In the genomic region with DNA sequence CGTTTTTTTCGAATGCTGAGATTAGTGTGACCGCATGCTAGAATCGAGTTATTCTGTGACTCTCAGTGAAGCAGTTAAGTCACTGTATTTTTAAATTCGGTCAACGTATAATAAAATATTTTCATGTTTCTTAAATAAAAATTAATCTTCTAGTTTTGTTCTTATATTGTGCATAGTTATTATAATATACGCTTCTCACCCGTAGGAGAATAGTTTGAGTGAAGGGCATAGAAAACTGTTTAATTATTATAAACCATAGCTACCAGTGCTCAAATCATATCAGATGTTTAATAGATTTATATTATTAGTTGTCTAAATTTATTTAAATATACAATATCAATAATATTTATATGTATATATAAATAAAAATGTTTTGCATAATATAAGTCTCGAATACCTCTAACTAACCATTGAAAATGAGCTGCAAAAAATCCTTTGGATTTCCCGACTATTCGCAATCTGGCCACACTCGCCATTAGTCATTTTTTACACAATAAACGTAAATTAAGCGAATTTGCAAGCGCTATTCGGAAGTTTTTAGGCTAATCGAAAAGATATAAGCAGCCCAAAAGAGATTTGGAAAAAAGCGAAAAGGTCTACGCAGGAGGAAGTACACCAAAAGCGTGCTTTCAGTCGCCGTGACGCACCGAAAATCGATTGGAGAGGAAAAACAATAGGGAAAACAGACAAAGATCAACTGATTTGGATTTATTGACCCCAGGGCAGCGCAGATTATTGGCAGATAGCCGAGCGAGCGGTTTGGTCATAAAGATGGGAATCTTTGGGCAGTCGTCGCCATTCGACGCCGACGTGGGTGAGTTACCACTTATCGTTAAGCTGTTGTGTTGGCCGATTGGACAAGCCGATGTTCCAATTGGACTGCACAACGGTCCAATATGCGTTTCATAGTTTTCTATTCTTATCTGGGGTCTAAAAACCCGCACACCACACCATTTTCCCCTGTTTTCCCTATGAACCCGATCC, we compare ENCODE assay signal across 5 fruit fly cellular contexts.
A peak's percentile ranks its signal among the peaks of the same experiment; 100 is the strongest.
TF ChIP-seq lines count a peak whose summit lies in the region.

A gene (minus strand): TSS at position 31 of the 984 bp plus-strand sequence.
A gene (plus strand): TSS at position 473 of the 984 bp plus-strand sequence.

- no peak for TF ChIP-seq CTCF in whole organism, embryonic (GFP tag; optimal IDR thresholded peaks at IDR 0.05; lab: Kevin White, UChicago)

TF ChIP-seq in whole organism, adult, 20 proteins besides CTCF, POLR2A, EP300 and RAD21 (continues in another document):
- TF ChIP-seq CG1620 (GFP tag; optimal IDR thresholded peaks at IDR 0.05; lab: Kevin White, UChicago) (no peak), ovo (GFP tag; optimal IDR thresholded peaks at IDR 0.05; lab: Kevin White, UChicago) (no peak), CG7045 (GFP tag; optimal IDR thresholded peaks at IDR 0.05; lab: Kevin White, UChicago) (peak; percentile 35), CG11617 (GFP tag; optimal IDR thresholded peaks at IDR 0.05; lab: Kevin White, UChicago) (peak; percentile 77), cnc (optimal IDR thresholded peaks at IDR 0.05; lab: Kevin White, UChicago) (no peak), CG5204 (GFP tag; optimal IDR thresholded peaks at IDR 0.05; lab: Kevin White, UChicago) (peak; percentile 9), Clk (GFP tag; optimal IDR thresholded peaks at IDR 0.05; lab: Kevin White, UChicago) (no peak), Mnt (GFP tag; optimal IDR thresholded peaks at IDR 0.05; lab: Kevin White, UChicago) (peak; percentile 3), CG12768 (GFP tag; optimal IDR thresholded peaks at IDR 0.05; lab: Kevin White, UChicago) (peak; percentile 23), CG14711 (tag; optimal IDR thresholded peaks at IDR 0.05; lab: Kevin White, UChicago) (peak; percentile 61), CG7101 (tag; optimal IDR thresholded peaks at IDR 0.05; lab: Kevin White, UChicago) (peak; percentile 70), tj (GFP tag; optimal IDR thresholded peaks at IDR 0.05; lab: Kevin White, UChicago) (peak; percentile 35), bab1 (GFP tag; optimal IDR thresholded peaks at IDR 0.05; lab: Kevin White, UChicago) (peak; percentile 58), CG33017 (tag; optimal IDR thresholded peaks at IDR 0.05; lab: Kevin White, UChicago) (peak; percentile 65), toe (GFP tag; optimal IDR thresholded peaks at IDR 0.05; lab: Kevin White, UChicago) (peak; percentile 48)

TF ChIP-seq in whole organism, embryonic, 481 proteins besides CTCF, POLR2A, EP300 and RAD21 (continues in another document):
- peak; percentile 41 for TF ChIP-seq CG13894 (tag; optimal IDR thresholded peaks at IDR 0.05; lab: Kevin White, UChicago)
- TF ChIP-seq CG4854 (GFP tag; optimal IDR thresholded peaks at IDR 0.05; lab: Kevin White, UChicago) = no peak
- no peak for TF ChIP-seq CG15073 (GFP tag; optimal IDR thresholded peaks at IDR 0.05; lab: Kevin White, UChicago)
- TF ChIP-seq Gsc (GFP tag; IDR thresholded peaks at IDR 0.05; lab: Robert Waterston, UW) = no peak
- no peak for TF ChIP-seq repo (GFP tag; optimal IDR thresholded peaks at IDR 0.05; lab: Kevin White, UChicago)
- 0 out of 2 replicates have a peak, but pooled peaks have one; percentile 27 for TF ChIP-seq MBD-R2 (GFP tag; IDR thresholded peaks at IDR 0.05; lab: Robert Waterston, UW)
- no peak for TF ChIP-seq CG4282 (GFP tag; optimal IDR thresholded peaks at IDR 0.05; lab: Kevin White, UChicago)
- TF ChIP-seq CG2116 (GFP tag; optimal IDR thresholded peaks at IDR 0.05; lab: Kevin White, UChicago) = peak; percentile 51
- TF ChIP-seq CG4730 (GFP tag; IDR thresholded peaks at IDR 0.05; lab: Robert Waterston, UW) = no peak
- TF ChIP-seq CG32767 (GFP tag; IDR thresholded peaks at IDR 0.05; lab: Robert Waterston, UW) = 0 out of 2 replicates have a peak, but pooled peaks have one; percentile 43
- TF ChIP-seq rib (GFP tag; IDR thresholded peaks at IDR 0.05; lab: Robert Waterston, UW) = no peak
- no peak for TF ChIP-seq NC2α (GFP tag; optimal IDR thresholded peaks at IDR 0.05; lab: Kevin White, UChicago)
- peak; percentile 36 for TF ChIP-seq trem (tag; optimal IDR thresholded peaks at IDR 0.05; lab: Kevin White, UChicago)
- no peak for TF ChIP-seq toy (GFP tag; IDR thresholded peaks at IDR 0.05; lab: Robert Waterston, UW)
- TF ChIP-seq tx (GFP tag; optimal IDR thresholded peaks at IDR 0.05; lab: Kevin White, UChicago) = no peak
- TF ChIP-seq pita (GFP tag; optimal IDR thresholded peaks at IDR 0.05; lab: Kevin White, UChicago) = no peak

TF ChIP-seq in whole organism, prepupa, 60 proteins besides CTCF, POLR2A, EP300 and RAD21 (continues in another document):
- peak; percentile 25 for TF ChIP-seq lz (GFP tag; optimal IDR thresholded peaks at IDR 0.05; lab: Kevin White, UChicago)
- peak; percentile 41 for TF ChIP-seq CG8632 (GFP tag; optimal IDR thresholded peaks at IDR 0.05; lab: Kevin White, UChicago)
- TF ChIP-seq esn (GFP tag; optimal IDR thresholded peaks at IDR 0.05; lab: Kevin White, UChicago) = peak; percentile 46
- TF ChIP-seq dsx (GFP tag; optimal IDR thresholded peaks at IDR 0.05; lab: Kevin White, UChicago; ENCODE audit: poor library complexity, severe bottlenecking) = peak; percentile 39
- TF ChIP-seq CG31627 (GFP tag; optimal IDR thresholded peaks at IDR 0.05; lab: Kevin White, UChicago) = peak; percentile 15
- no peak for TF ChIP-seq Eip75B (GFP tag; optimal IDR thresholded peaks at IDR 0.05; lab: Kevin White, UChicago)
- TF ChIP-seq Sox15 (GFP tag; optimal IDR thresholded peaks at IDR 0.05; lab: Kevin White, UChicago) = no peak
- no peak for TF ChIP-seq spab (GFP tag; optimal IDR thresholded peaks at IDR 0.05; lab: Kevin White, UChicago)
- no peak for TF ChIP-seq CG6276 (GFP tag; optimal IDR thresholded peaks at IDR 0.05; lab: Kevin White, UChicago)
- no peak for TF ChIP-seq CG3919 (GFP tag; optimal IDR thresholded peaks at IDR 0.05; lab: Kevin White, UChicago)
- TF ChIP-seq CG10669 (GFP tag; optimal IDR thresholded peaks at IDR 0.05; lab: Kevin White, UChicago) = peak; percentile 27
- no peak for TF ChIP-seq Ets21C (GFP tag; optimal IDR thresholded peaks at IDR 0.05; lab: Kevin White, UChicago)
- TF ChIP-seq Hr39 (GFP tag; optimal IDR thresholded peaks at IDR 0.05; lab: Kevin White, UChicago) = peak; percentile 6
- peak; percentile 30 for TF ChIP-seq Met (GFP tag; optimal IDR thresholded peaks at IDR 0.05; lab: Kevin White, UChicago)
- peak; percentile 59 for TF ChIP-seq CG3032 (tag; optimal IDR thresholded peaks at IDR 0.05; lab: Kevin White, UChicago)
- TF ChIP-seq CG6163 (GFP tag; IDR thresholded peaks at IDR 0.05; lab: Robert Waterston, UW) = no peak
- peak; percentile 92 for TF ChIP-seq svp (GFP tag; lab: Kevin White, UChicago)

TF ChIP-seq in whole organism, pupa, 21 proteins besides CTCF, POLR2A, EP300 and RAD21 (continues in another document):
- peak; percentile 29 for TF ChIP-seq Ets98B (GFP tag; IDR thresholded peaks at IDR 0.05; lab: Robert Waterston, UW)
- TF ChIP-seq Pif1A (GFP tag; optimal IDR thresholded peaks at IDR 0.05; lab: Kevin White, UChicago) = no peak
- TF ChIP-seq CG9948 (tag; optimal IDR thresholded peaks at IDR 0.05; lab: Kevin White, UChicago) = peak; percentile 45
- TF ChIP-seq D1 (tag; optimal IDR thresholded peaks at IDR 0.05; lab: Kevin White, UChicago) = no peak
- no peak for TF ChIP-seq CG10348 (GFP tag; IDR thresholded peaks at IDR 0.05; lab: Robert Waterston, UW)
- peak; percentile 48; the same call in 1 of the 2 replicates for TF ChIP-seq CG32121 (GFP tag; IDR thresholded peaks at IDR 0.05; lab: Robert Waterston, UW)
- peak; percentile 22 for TF ChIP-seq CG34367 (tag; optimal IDR thresholded peaks at IDR 0.05; lab: Kevin White, UChicago)
- TF ChIP-seq CG14655 (GFP tag; optimal IDR thresholded peaks at IDR 0.05; lab: Kevin White, UChicago) = no peak
- TF ChIP-seq Snoo (tag; optimal IDR thresholded peaks at IDR 0.05; lab: Kevin White, UChicago) = peak; percentile 5
- TF ChIP-seq CG4496 (GFP tag; IDR thresholded peaks at IDR 0.05; lab: Robert Waterston, UW) = 0 out of 3 replicates have a peak, but pooled peaks have one; percentile 21
- peak; percentile 16 for TF ChIP-seq CG8301 (tag; optimal IDR thresholded peaks at IDR 0.05; lab: Kevin White, UChicago)
- TF ChIP-seq rn (GFP tag; IDR thresholded peaks at IDR 0.05; lab: Robert Waterston, UW) = no peak
- TF ChIP-seq CG17806 (tag; optimal IDR thresholded peaks at IDR 0.05; lab: Kevin White, UChicago) = peak; percentile 37
- TF ChIP-seq fd96Ca (GFP tag; IDR thresholded peaks at IDR 0.05; lab: Robert Waterston, UW) = no peak
- TF ChIP-seq Pif1B (GFP tag; optimal IDR thresholded peaks at IDR 0.05; lab: Kevin White, UChicago) = no peak
- TF ChIP-seq CG13204 (GFP tag; optimal IDR thresholded peaks at IDR 0.05; lab: Kevin White, UChicago) = no peak
- no peak for TF ChIP-seq gl (tag; optimal IDR thresholded peaks at IDR 0.05; lab: Kevin White, UChicago)
- TF ChIP-seq CG8159 (tag; optimal IDR thresholded peaks at IDR 0.05; lab: Kevin White, UChicago) = peak; percentile 55

TF ChIP-seq in whole organism, wandering third instar larva, 38 proteins besides CTCF, POLR2A, EP300 and RAD21 (continues in another document):
- no peak for TF ChIP-seq sv (GFP tag; optimal IDR thresholded peaks at IDR 0.05; lab: Kevin White, UChicago)
- peak; percentile 60 for TF ChIP-seq HLH106 (tag; optimal IDR thresholded peaks at IDR 0.05; lab: Kevin White, UChicago)
- no peak for TF ChIP-seq dmrt93B (GFP tag; optimal IDR thresholded peaks at IDR 0.05; lab: Kevin White, UChicago)
- TF ChIP-seq Jra (GFP tag; optimal IDR thresholded peaks at IDR 0.05; lab: Kevin White, UChicago) = no peak
- no peak for TF ChIP-seq usp (GFP tag; optimal IDR thresholded peaks at IDR 0.05; lab: Kevin White, UChicago)
- TF ChIP-seq ey (GFP tag; optimal IDR thresholded peaks at IDR 0.05; lab: Kevin White, UChicago) = no peak
- no peak for TF ChIP-seq sage (GFP tag; optimal IDR thresholded peaks at IDR 0.05; lab: Kevin White, UChicago)
- peak; percentile 1 for TF ChIP-seq OdsH (GFP tag; optimal IDR thresholded peaks at IDR 0.05; lab: Kevin White, UChicago)
- no peak for TF ChIP-seq Hr78 (GFP tag; optimal IDR thresholded peaks at IDR 0.05; lab: Kevin White, UChicago)
- TF ChIP-seq tai (GFP tag; optimal IDR thresholded peaks at IDR 0.05; lab: Kevin White, UChicago) = no peak
- TF ChIP-seq Mio (GFP tag; optimal IDR thresholded peaks at IDR 0.05; lab: Kevin White, UChicago) = no peak
- TF ChIP-seq dsf (GFP tag; optimal IDR thresholded peaks at IDR 0.05; lab: Kevin White, UChicago; ENCODE audit: borderline replicate concordance) = no peak
- TF ChIP-seq CG32264 (GFP tag; optimal IDR thresholded peaks at IDR 0.05; lab: Kevin White, UChicago) = no peak
- TF ChIP-seq Vsx2 (GFP tag; optimal IDR thresholded peaks at IDR 0.05; lab: Kevin White, UChicago; ENCODE audit: partially characterized antibody) = no peak
- peak; percentile 57 for TF ChIP-seq Sp1 (GFP tag; optimal IDR thresholded peaks at IDR 0.05; lab: Kevin White, UChicago)
- no peak for TF ChIP-seq lola (GFP tag; optimal IDR thresholded peaks at IDR 0.05; lab: Kevin White, UChicago)
- TF ChIP-seq rgr (GFP tag; optimal IDR thresholded peaks at IDR 0.05; lab: Kevin White, UChicago) = peak; percentile 32
- TF ChIP-seq br (GFP tag; optimal IDR thresholded peaks at IDR 0.05; lab: Kevin White, UChicago) = no peak
- no peak for TF ChIP-seq Hnf4 (GFP tag; optimal IDR thresholded peaks at IDR 0.05; lab: Kevin White, UChicago)
- no peak for TF ChIP-seq CrebA (GFP tag; optimal IDR thresholded peaks at IDR 0.05; lab: Kevin White, UChicago; ENCODE audit: borderline replicate concordance)
